Fruit fly (Drosophila melanogaster): ENCODE results near the gene CG17242.
A peak's percentile ranks its signal among the peaks of the same experiment; 100 is the strongest.

Gene CG17242

dm6 chr2L:2221649-2222150 lies 47.2 kb downstream of the CG17242 start (continued):
- peak; percentile 83 for TF ChIP-seq Nf-YB (GFP tag; optimal IDR thresholded peaks at IDR 0.05)
- peak; percentile 96 for TF ChIP-seq Oaz (GFP tag; IDR thresholded peaks at IDR 0.05)
- peak; percentile 79 for TF ChIP-seq Deaf1 (tag; optimal IDR thresholded peaks at IDR 0.05)
- TF ChIP-seq CG4424 (GFP tag; optimal IDR thresholded peaks at IDR 0.05): peak; percentile 92
- TF ChIP-seq repo (GFP tag; optimal IDR thresholded peaks at IDR 0.05): peak; percentile 88
- TF ChIP-seq her (GFP tag; optimal IDR thresholded peaks at IDR 0.05): peak; percentile 90
- peak; percentile 92 for TF ChIP-seq CG11560 (tag; IDR thresholded peaks at IDR 0.05)
- peak in 1 of 2 experiments; percentile 92 for TF ChIP-seq Eip74EF (GFP tag; optimal IDR thresholded peaks at IDR 0.05)
- peak; percentile 96 for TF ChIP-seq schlank (tag; optimal IDR thresholded peaks at IDR 0.05)
- TF ChIP-seq toy (GFP tag; IDR thresholded peaks at IDR 0.05): peak; percentile 95
- peak; percentile 99 for TF ChIP-seq CG11247 (GFP tag; IDR thresholded peaks at IDR 0.05)
- peak; percentile 90 for TF ChIP-seq luna (GFP tag; optimal IDR thresholded peaks at IDR 0.05)
- peak; percentile 98 for TF ChIP-seq so (GFP tag; IDR thresholded peaks at IDR 0.05)
- peak; percentile 93 for TF ChIP-seq CG6765 (GFP tag; optimal IDR thresholded peaks at IDR 0.05)
- peak; percentile 48 for TF ChIP-seq abd-A (tag; optimal IDR thresholded peaks at IDR 0.05)
- TF ChIP-seq CG14860 (GFP tag; IDR thresholded peaks at IDR 0.05; ENCODE audit: partially characterized antibody): no peak
- peak; percentile 81 for TF ChIP-seq Elba2 (GFP tag; optimal IDR thresholded peaks at IDR 0.05)
- TF ChIP-seq fd3F (GFP tag; optimal IDR thresholded peaks at IDR 0.05): peak; percentile 94
- TF ChIP-seq TFAM (GFP tag; optimal IDR thresholded peaks at IDR 0.05): peak; percentile 78
- peak; percentile 98 for TF ChIP-seq otp (GFP tag; IDR thresholded peaks at IDR 0.05)
- TF ChIP-seq Aef1 (GFP tag; IDR thresholded peaks at IDR 0.05): peak; percentile 97
- TF ChIP-seq CG3847 (GFP tag; IDR thresholded peaks at IDR 0.05): peak; percentile 97
- peak; percentile 80 for TF ChIP-seq CG10321 (GFP tag; IDR thresholded peaks at IDR 0.05)
- TF ChIP-seq pnt (GFP tag; optimal IDR thresholded peaks at IDR 0.05): peak; percentile 88
- peak; percentile 99 for TF ChIP-seq CG15269 (tag; optimal IDR thresholded peaks at IDR 0.05)
- TF ChIP-seq CG3838 (GFP tag; optimal IDR thresholded peaks at IDR 0.05): peak; percentile 83
- TF ChIP-seq CG30403 (GFP tag; optimal IDR thresholded peaks at IDR 0.05): peak; percentile 97
- no peak for TF ChIP-seq Opbp (GFP tag; IDR thresholded peaks at IDR 0.05; ENCODE audit: partially characterized antibody)
- TF ChIP-seq CG4820 (GFP tag; optimal IDR thresholded peaks at IDR 0.05): peak; percentile 93
- peak; percentile 86 for TF ChIP-seq dm (GFP tag; optimal IDR thresholded peaks at IDR 0.05)
- TF ChIP-seq CG6654 (GFP tag; optimal IDR thresholded peaks at IDR 0.05): peak; percentile 81
- peak; percentile 96 for TF ChIP-seq disco-r (GFP tag; optimal IDR thresholded peaks at IDR 0.05)
- TF ChIP-seq Sin3A (optimal IDR thresholded peaks at IDR 0.05): no peak
- peak; percentile 95 for TF ChIP-seq bowl (GFP tag; IDR thresholded peaks at IDR 0.05)
- TF ChIP-seq Ptx1 (GFP tag; IDR thresholded peaks at IDR 0.05): peak; percentile 99
- TF ChIP-seq HLH54F (GFP tag; optimal IDR thresholded peaks at IDR 0.05): peak; percentile 95
- TF ChIP-seq CG15696 (tag; optimal IDR thresholded peaks at IDR 0.05): peak; percentile 87
- TF ChIP-seq scrt (GFP tag; optimal IDR thresholded peaks at IDR 0.05): peak; percentile 89
- peak; percentile 99 for TF ChIP-seq sob (GFP tag; IDR thresholded peaks at IDR 0.05)
- TF ChIP-seq CG11093 (GFP tag; IDR thresholded peaks at IDR 0.05): peak; percentile 96
- peak; percentile 94 for TF ChIP-seq CG16815 (GFP tag; optimal IDR thresholded peaks at IDR 0.05)
- peak; percentile 99 for TF ChIP-seq CG12769 (tag; optimal IDR thresholded peaks at IDR 0.05)
- TF ChIP-seq crp (GFP tag; optimal IDR thresholded peaks at IDR 0.05): peak in 1 of 2 experiments; percentile 73
- TF ChIP-seq yki (optimal IDR thresholded peaks at IDR 0.05): no peak
- peak; percentile 99 for TF ChIP-seq CG32532 (GFP tag; IDR thresholded peaks at IDR 0.05)
- TF ChIP-seq CG9876 (GFP tag; optimal IDR thresholded peaks at IDR 0.05): peak; percentile 93
- TF ChIP-seq CG13624 (GFP tag; optimal IDR thresholded peaks at IDR 0.05): peak; percentile 96
- TF ChIP-seq ken (GFP tag; IDR thresholded peaks at IDR 0.05): peak; percentile 96
- TF ChIP-seq Side (GFP tag; optimal IDR thresholded peaks at IDR 0.05): peak; percentile 94
- peak; percentile 92 for TF ChIP-seq Six4 (GFP tag; optimal IDR thresholded peaks at IDR 0.05)
- TF ChIP-seq CG7928 (GFP tag; optimal IDR thresholded peaks at IDR 0.05): peak; percentile 75
- TF ChIP-seq ro (GFP tag; IDR thresholded peaks at IDR 0.05): peak; percentile 94

Measured in whole organism, embryonic.